Worm (Caenorhabditis elegans): ENCODE measurements around the gene C06E4.1.

C06E4.1 gene

DNA sequence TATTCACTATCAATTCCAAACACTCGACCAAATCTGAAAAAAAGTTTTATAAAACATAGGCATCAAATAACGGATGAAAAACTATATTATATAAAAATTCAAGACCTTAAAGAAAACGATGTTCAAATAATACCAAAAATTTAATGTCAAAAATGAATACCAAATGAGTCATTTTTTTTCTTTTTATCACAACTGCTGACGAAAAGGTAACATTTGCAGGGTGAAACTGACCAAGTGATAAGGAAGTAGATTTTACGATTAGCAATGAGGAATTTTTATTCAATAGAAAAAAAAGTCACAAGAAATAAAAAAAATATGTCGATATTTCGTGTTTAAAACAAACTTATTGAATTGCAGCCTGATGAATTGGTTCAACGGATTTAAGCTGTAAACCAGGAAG lies 2.8 kb downstream of the C06E4.1 start, which contains the start of gene C06E4.8:
C06E4.8 (minus strand) TSS at position 37 of the 400 bp plus-strand sequence.
- no peak for TF ChIP-seq ztf-3 (GFP tag; optimal IDR thresholded peaks at IDR 0.05)
- TF ChIP-seq mes-4 (tag; optimal IDR thresholded peaks at IDR 0.05) = no peak
- TF ChIP-seq B0035.1 (tag; optimal IDR thresholded peaks at IDR 0.05) = no peak
- no peak for TF ChIP-seq mcd-1 (GFP tag; IDR thresholded peaks at IDR 0.05)
- no peak for TF ChIP-seq dpff-1 (tag; optimal IDR thresholded peaks at IDR 0.05)
- TF ChIP-seq madf-3 (GFP tag; IDR thresholded peaks at IDR 0.05) = no peak

DNA sequence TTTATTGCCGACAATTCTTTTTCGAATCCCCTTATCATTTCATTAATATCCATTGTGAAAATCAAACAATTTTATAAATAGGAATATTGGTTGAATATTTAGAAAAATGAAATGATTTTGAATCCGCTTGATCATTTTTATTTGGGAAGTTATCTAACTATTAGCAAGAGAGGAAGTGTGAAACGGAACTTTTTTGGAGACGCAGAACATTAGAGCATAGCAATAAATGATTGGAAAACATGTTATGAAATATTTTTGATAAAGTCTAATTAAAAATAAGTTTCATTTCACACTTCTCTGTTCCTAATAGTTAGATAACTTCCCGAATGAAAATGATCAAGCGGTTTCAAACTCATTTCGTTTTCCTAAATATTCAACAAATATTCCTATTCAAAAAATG lies 4.4 kb downstream of the C06E4.1 start, which contains the start of gene F42C5.3:
F42C5.3 (minus strand) TSS at position 101 of the 400 bp plus-strand sequence.
- TF ChIP-seq ekl-4 (GFP tag; IDR thresholded peaks at IDR 0.05) = no peak
- no peak for TF ChIP-seq D2030.7 (GFP tag; IDR thresholded peaks at IDR 0.05)

DNA sequence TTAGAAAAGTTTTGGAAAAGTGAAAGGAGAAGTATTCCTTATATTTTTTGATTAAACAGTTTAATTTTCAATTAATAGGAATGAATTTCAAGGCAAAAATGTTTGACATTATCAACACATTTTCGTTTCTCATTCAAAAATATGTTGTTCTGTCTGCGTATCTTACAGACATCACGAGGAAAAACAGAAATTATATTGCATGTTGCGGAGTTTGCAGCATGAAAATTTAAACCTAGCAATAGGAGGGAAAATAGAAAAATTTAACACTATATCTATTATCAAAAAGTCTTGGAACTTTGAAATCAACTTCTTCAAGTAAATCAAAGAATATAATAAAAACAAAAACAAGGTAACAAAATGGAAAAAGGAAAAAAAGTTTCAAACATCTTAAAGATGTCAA lies 8.0 kb downstream of the C06E4.1 start:
- TF ChIP-seq snpc-1.1 (tag; optimal IDR thresholded peaks at IDR 0.05; ENCODE audit: insufficient read depth) = no peak
- TF ChIP-seq nhr-80 (tag; optimal IDR thresholded peaks at IDR 0.05) = no peak
- no peak for TF ChIP-seq chd-7 (tag; optimal IDR thresholded peaks at IDR 0.05)
- TF ChIP-seq Y95B8A.8 (GFP tag; IDR thresholded peaks at IDR 0.05) = no peak
- TF ChIP-seq ceh-58 (GFP tag; IDR thresholded peaks at IDR 0.05) = no peak
- no peak for TF ChIP-seq attf-3 (GFP tag; conservative IDR thresholded peaks at IDR 0.05)
- no peak for TF ChIP-seq nhr-179 (tag; optimal IDR thresholded peaks at IDR 0.05)
- no peak for TF ChIP-seq lin-35 (GFP tag; optimal IDR thresholded peaks at IDR 0.05)
- TF ChIP-seq B0336.3 (GFP tag; IDR thresholded peaks at IDR 0.05) = no peak
- no peak for TF ChIP-seq fkh-3 (tag; optimal IDR thresholded peaks at IDR 0.05)
- no peak for TF ChIP-seq rcor-1 (GFP tag; IDR thresholded peaks at IDR 0.05)

DNA sequence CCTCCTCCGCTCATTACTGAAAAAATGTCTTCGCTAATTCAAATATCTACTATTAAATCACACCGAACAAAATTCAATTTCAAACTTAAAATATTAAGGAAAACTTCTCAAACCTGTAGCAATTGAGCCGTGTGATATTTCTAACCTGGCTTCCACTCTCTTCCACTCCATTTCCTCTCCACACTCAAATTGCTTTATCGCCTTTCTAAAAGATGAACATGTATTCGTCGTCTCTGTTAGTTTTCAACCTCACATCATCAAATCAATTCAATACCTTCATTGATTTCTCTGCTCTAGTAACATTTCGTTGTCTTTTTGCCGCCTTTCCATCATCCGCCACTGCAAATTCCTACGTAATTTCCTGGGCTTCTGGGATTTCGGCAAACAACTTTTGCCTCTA lies 8.9 kb downstream of the C06E4.1 start, which contains the start of gene F42C5.4:
F42C5.4 (minus strand) TSS at position 171 of the 400 bp plus-strand sequence.
- no peak for TF ChIP-seq hlh-26 (GFP tag; conservative IDR thresholded peaks at IDR 0.05)
- no peak for TF ChIP-seq snpc-1.1 (tag; optimal IDR thresholded peaks at IDR 0.05; ENCODE audit: insufficient read depth)
- TF ChIP-seq lin-26 (GFP tag; IDR thresholded peaks at IDR 0.05) = no peak
- TF ChIP-seq ztf-26 (tag; optimal IDR thresholded peaks at IDR 0.05) = no peak
- no peak for TF ChIP-seq him-1 (tag; optimal IDR thresholded peaks at IDR 0.05)
- TF ChIP-seq ztf-18 (tag; optimal IDR thresholded peaks at IDR 0.05) = no peak
- no peak for TF ChIP-seq B0035.1 (tag; optimal IDR thresholded peaks at IDR 0.05)
- no peak for TF ChIP-seq lsl-1 (GFP tag; optimal IDR thresholded peaks at IDR 0.05)
- no peak for TF ChIP-seq lin-40 (tag; optimal IDR thresholded peaks at IDR 0.05)
- no peak for TF ChIP-seq Y79H2A.3 (GFP tag; conservative IDR thresholded peaks at IDR 0.05)
- TF ChIP-seq madf-3 (GFP tag; IDR thresholded peaks at IDR 0.05) = no peak
- no peak for TF ChIP-seq sptf-2 (GFP tag; optimal IDR thresholded peaks at IDR 0.05)
- TF ChIP-seq pbrm-1 (GFP tag; IDR thresholded peaks at IDR 0.05) = no peak
- TF ChIP-seq lsy-27 (tag; optimal IDR thresholded peaks at IDR 0.05; ENCODE audit: borderline replicate concordance, insufficient read depth) = no peak
- TF ChIP-seq nhr-27 (tag; optimal IDR thresholded peaks at IDR 0.05) = no peak
- TF ChIP-seq ztf-6 (GFP tag; IDR thresholded peaks at IDR 0.05) = no peak
- TF ChIP-seq tbx-9 (tag; optimal IDR thresholded peaks at IDR 0.05; ENCODE audit: borderline replicate concordance) = no peak
- no peak for TF ChIP-seq F57A8.1 (GFP tag; optimal IDR thresholded peaks at IDR 0.05)
- no peak for TF ChIP-seq egrh-3 (GFP tag; IDR thresholded peaks at IDR 0.05)
